Fruit fly (Drosophila melanogaster): ENCODE results near the gene CG7131.

DNA sequence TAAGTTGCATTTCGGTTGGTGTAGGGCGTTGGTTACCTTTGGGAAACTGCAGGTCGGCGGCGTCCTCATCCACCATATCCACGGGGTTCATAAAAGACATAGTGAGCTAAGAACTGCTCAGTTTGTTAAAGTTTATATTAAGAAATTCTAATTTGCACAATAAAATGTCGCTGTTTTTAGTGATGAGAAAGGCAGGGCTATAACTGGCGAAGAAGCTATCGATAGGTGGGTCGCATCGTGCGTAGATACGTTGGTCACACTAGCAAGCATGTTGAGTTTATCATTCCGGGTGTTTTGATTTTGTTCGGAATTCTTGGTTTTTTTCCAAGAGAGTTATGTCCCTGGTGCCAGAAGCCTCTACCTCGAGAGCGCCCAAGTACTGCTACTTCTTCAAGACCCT is 33.3 kb downstream of the CG7131 start, which contains the start of the genes Ada2a, Polr2D, Tgs1 and moi:
- TF ChIP-seq CG8478 (optimal IDR thresholded peaks at IDR 0.05) (no peak), CTCF (optimal IDR thresholded peaks at IDR 0.05) (peak; percentile 1 to 28)

Data from S2 (cell line).